Fruit fly (Drosophila melanogaster) whole organism, wandering third instar larva: ENCODE measurements around the gene CG5681.

ENCODE experiments used
- Dfd ChIP-seq: fragments of >200 bp; optimal IDR thresholded peaks from 2 replicates; lab custom pipeline; 2017; ENCODE audit warnings: missing biosample characterization, missing genetic modification characterization
- Hr83 ChIP-seq: fragments of 200-300 bp; sonication (Bioruptor generic); optimal IDR thresholded peaks from 2 replicates; lab custom pipeline; 2016; ENCODE audit warnings: missing biosample characterization, mild to moderate bottlenecking, missing genetic modification characterization, moderate library complexity; ENCODE audit not compliant: poor library complexity, severe bottlenecking
- Jra ChIP-seq: sonication (Bioruptor generic); optimal IDR thresholded peaks from 2 replicates; lab custom pipeline; 2016; ENCODE audit warnings: missing biosample characterization, missing genetic modification characterization
- Myc ChIP-seq: fragments of >200 bp; optimal IDR thresholded peaks from 2 replicates; lab custom pipeline; 2017
- fru ChIP-seq: fragments of 200-800 bp; sonication (Bioruptor generic); optimal IDR thresholded peaks from 3 replicates; lab custom pipeline; 2016; ENCODE audit warnings: missing biosample characterization, mild to moderate bottlenecking, missing genetic modification characterization
- h ChIP-seq: fragments of 200-800 bp; sonication (Bioruptor generic); optimal IDR thresholded peaks from 3 replicates; lab custom pipeline; 2016; ENCODE audit warnings: missing biosample characterization, mild to moderate bottlenecking, missing genetic modification characterization
- lola ChIP-seq: fragments of >200 bp; optimal IDR thresholded peaks from 2 replicates; lab custom pipeline; 2017; ENCODE audit warnings: missing biosample characterization, missing genetic modification characterization
- pan ChIP-seq: fragments of >200 bp; optimal IDR thresholded peaks from 2 replicates; lab custom pipeline; 2017
- tai ChIP-seq: sonication (Bioruptor generic); optimal IDR thresholded peaks from 2 replicates; lab custom pipeline; 2016; ENCODE audit warnings: missing biosample characterization, missing genetic modification characterization
- usp ChIP-seq: fragments of >200 bp; optimal IDR thresholded peaks from 2 replicates; lab custom pipeline; 2017; ENCODE audit warnings: missing biosample characterization, missing genetic modification characterization

DNA sequence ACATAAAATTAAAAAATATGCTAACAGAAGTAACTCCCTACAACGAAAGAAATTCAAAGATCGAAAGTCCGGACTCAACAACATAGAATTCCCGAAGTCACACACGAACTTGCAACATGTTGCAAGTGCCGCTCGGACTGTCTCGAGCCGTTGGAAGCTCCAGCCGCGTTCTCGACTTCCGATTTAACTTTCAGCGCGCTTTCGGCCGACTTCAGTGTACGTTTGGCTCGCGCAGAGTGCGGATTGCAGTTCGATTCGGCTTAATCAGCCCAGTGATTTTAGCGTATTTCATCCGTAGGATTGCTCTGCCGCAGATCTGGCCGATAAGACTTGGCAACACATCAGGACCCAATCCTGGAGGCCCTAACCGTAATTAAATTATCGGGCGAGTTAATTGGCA is 26.0 kb downstream of the CG5681 start, which contains the start of gene rdo:
- TF ChIP-seq fru (no peak), Hr83 (GFP tag; lab: Kevin White, UChicago) (no peak), usp (GFP tag; lab: Kevin White, UChicago) (no peak), h (GFP tag; lab: Kevin White, UChicago) (no peak), pan (lab: Kevin White, UChicago) (no peak), Myc (lab: Kevin White, UChicago) (no peak), Dfd (GFP tag; lab: Kevin White, UChicago) (no peak), lola (no peak), tai (GFP tag; lab: Kevin White, UChicago) (no peak), Jra (GFP tag; lab: Kevin White, UChicago) (no peak)
